Fruit fly (Drosophila melanogaster) whole organism, pupa: Measurements from ENCODE around the gene Gad1.

Experiments
- CG10348 ChIP-seq: fragments of 200-800 bp; sonication (Bioruptor generic); IDR thresholded peaks from 2 replicates; pipeline ENCODE4 v1.3.6; 2022; ENCODE audit warnings: missing biosample characterization, missing genetic modification characterization
- CG12605 ChIP-seq: fragments of 200-800 bp; sonication (Bioruptor generic); IDR thresholded peaks from 2 replicates; pipeline ENCODE4 v1.3.6; 2022; ENCODE audit warnings: missing biosample characterization, missing genetic modification characterization
- CG13204 ChIP-seq: fragments of 200-800 bp; sonication (Bioruptor generic); optimal IDR thresholded peaks from 2 replicates; lab custom pipeline; 2018; ENCODE audit warnings: missing biosample characterization, mild to moderate bottlenecking, missing genetic modification characterization, moderate library complexity
- CG14655 ChIP-seq: fragments of 200-800 bp; sonication (Bioruptor generic); optimal IDR thresholded peaks from 3 replicates; lab custom pipeline; 2017; ENCODE audit warnings: mild to moderate bottlenecking, missing biosample characterization, missing genetic modification reagents, missing genetic modification characterization
- CG15710 ChIP-seq: fragments of 200-800 bp; sonication (Bioruptor generic); optimal IDR thresholded peaks from 2 replicates; lab custom pipeline; 2018; ENCODE audit warnings: missing biosample characterization, mild to moderate bottlenecking, missing genetic modification characterization, moderate library complexity
- CG17806 ChIP-seq: fragments of 200-800 bp; sonication (Bioruptor generic); optimal IDR thresholded peaks from 2 replicates; lab custom pipeline; 2018; ENCODE audit warnings: missing biosample characterization, mild to moderate bottlenecking, missing genetic modification characterization, moderate library complexity
- CG32121 ChIP-seq: fragments of 200-800 bp; sonication (Bioruptor generic); IDR thresholded peaks from 2 replicates; pipeline ENCODE4 v1.3.6; 2022; ENCODE audit warnings: missing biosample characterization, missing genetic modification characterization
- CG34367 ChIP-seq: fragments of 200-800 bp; sonication (Bioruptor generic); optimal IDR thresholded peaks from 2 replicates; lab custom pipeline; 2018; ENCODE audit warnings: missing biosample characterization, mild to moderate bottlenecking, missing genetic modification characterization
- CG4496 ChIP-seq: fragments of 200-800 bp; sonication (Bioruptor generic); IDR thresholded peaks from 3 replicates; pipeline ENCODE4 v1.3.6; 2022; ENCODE audit warnings: missing biosample characterization, missing genetic modification characterization
- CG8159 ChIP-seq: fragments of 200-800 bp; sonication (Bioruptor generic); optimal IDR thresholded peaks from 3 replicates; lab custom pipeline; 2018; ENCODE audit warnings: missing biosample characterization, mild to moderate bottlenecking, missing genetic modification characterization, moderate library complexity
- CG8301 ChIP-seq: fragments of 200-800 bp; sonication (Bioruptor generic); optimal IDR thresholded peaks from 2 replicates; lab custom pipeline; 2018; ENCODE audit warnings: missing biosample characterization, mild to moderate bottlenecking, missing genetic modification characterization
- CG9948 ChIP-seq: fragments of 200-800 bp; sonication (Bioruptor generic); optimal IDR thresholded peaks from 2 replicates; lab custom pipeline; 2018; ENCODE audit warnings: missing biosample characterization, mild to moderate bottlenecking, missing genetic modification characterization, moderate library complexity
- D1 ChIP-seq: fragments of 200-800 bp; sonication (Bioruptor generic); optimal IDR thresholded peaks from 2 replicates; lab custom pipeline; 2018; ENCODE audit warnings: missing biosample characterization, mild to moderate bottlenecking, missing genetic modification characterization, moderate library complexity
- EcR ChIP-seq: fragments of 200-800 bp; sonication (Bioruptor generic); optimal IDR thresholded peaks from 3 replicates; lab custom pipeline; 2019; ENCODE audit warnings: missing biosample characterization, missing genetic modification characterization, mild to moderate bottlenecking, moderate library complexity, missing genetic modification reagents
- Ets98B ChIP-seq: fragments of 200-800 bp; sonication (Bioruptor generic); IDR thresholded peaks from 2 replicates; pipeline ENCODE4 v1.3.6; 2022; ENCODE audit warnings: missing biosample characterization, missing genetic modification characterization
- Pif1A ChIP-seq: fragments of 200-800 bp; sonication (Bioruptor generic); optimal IDR thresholded peaks from 3 replicates; lab custom pipeline; 2016; ENCODE audit warnings: missing biosample characterization, missing genetic modification characterization
- Pif1B ChIP-seq: fragments of 200-800 bp; sonication (Bioruptor generic); optimal IDR thresholded peaks from 3 replicates; lab custom pipeline; 2016; ENCODE audit warnings: missing biosample characterization, missing genetic modification characterization
- Snoo ChIP-seq: fragments of 200-800 bp; sonication (Bioruptor generic); optimal IDR thresholded peaks from 3 replicates; lab custom pipeline; 2017; ENCODE audit warnings: missing biosample characterization, mild to moderate bottlenecking, missing genetic modification characterization, inconsistent platforms
- fd96Ca ChIP-seq: fragments of 200-800 bp; sonication (Bioruptor generic); IDR thresholded peaks from 3 replicates; pipeline ENCODE4 v1.3.6; 2022; ENCODE audit warnings: missing biosample characterization, missing genetic modification characterization
- gl ChIP-seq: fragments of 200-800 bp; sonication (Bioruptor generic); optimal IDR thresholded peaks from 2 replicates; lab custom pipeline; 2018; ENCODE audit warnings: missing biosample characterization, mild to moderate bottlenecking, missing genetic modification characterization
- rn ChIP-seq: fragments of 200-800 bp; sonication (Bioruptor generic); IDR thresholded peaks from 2 replicates; pipeline ENCODE4 v1.3.6; 2022; ENCODE audit warnings: missing biosample characterization, missing genetic modification characterization

Gene Gad1

dm6 chr3L:4080278-4080677 is 8.3 kb downstream of the Gad1 start:
- TF ChIP-seq CG32121 (GFP tag; lab: Robert Waterston, UW) (no peak), D1 (tag; lab: Kevin White, UChicago) (no peak), EcR (no peak), Ets98B (GFP tag; lab: Robert Waterston, UW) (no peak), rn (no peak), CG14655 (no peak), CG15710 (tag; lab: Kevin White, UChicago) (no peak), Pif1A (GFP tag; lab: Kevin White, UChicago) (no peak), Snoo (tag; lab: Kevin White, UChicago) (no peak), CG12605 (GFP tag; lab: Robert Waterston, UW) (no peak), CG8159 (tag; lab: Kevin White, UChicago) (no peak), CG4496 (GFP tag; lab: Robert Waterston, UW) (no peak), CG9948 (no peak), Pif1B (no peak), CG13204 (GFP tag; lab: Kevin White, UChicago) (no peak), gl (no peak)

dm6 chr3L:4076907-4077306 is 11.6 kb downstream of the Gad1 start:
- no peak for TF ChIP-seq CG8159 (tag; lab: Kevin White, UChicago)
- TF ChIP-seq Ets98B (GFP tag; lab: Robert Waterston, UW), result no peak
- TF ChIP-seq CG10348 (GFP tag; lab: Robert Waterston, UW), result no peak
- no peak for TF ChIP-seq rn
- no peak for TF ChIP-seq CG13204 (GFP tag; lab: Kevin White, UChicago)
- no peak for TF ChIP-seq CG34367 (tag; lab: Kevin White, UChicago)
- TF ChIP-seq fd96Ca, result no peak
- no peak for TF ChIP-seq D1 (tag; lab: Kevin White, UChicago)
- no peak for TF ChIP-seq Snoo (tag; lab: Kevin White, UChicago)
- TF ChIP-seq EcR, result no peak
- no peak for TF ChIP-seq CG8301 (tag; lab: Kevin White, UChicago)
- TF ChIP-seq Pif1B, result no peak
- TF ChIP-seq CG9948, result no peak
- TF ChIP-seq CG17806 (tag; lab: Kevin White, UChicago), result no peak
- no peak for TF ChIP-seq gl
- TF ChIP-seq CG4496 (GFP tag; lab: Robert Waterston, UW), result no peak
- no peak for TF ChIP-seq CG14655
- TF ChIP-seq CG12605 (GFP tag; lab: Robert Waterston, UW), result no peak
- no peak for TF ChIP-seq CG32121 (GFP tag; lab: Robert Waterston, UW)
- TF ChIP-seq CG15710 (tag; lab: Kevin White, UChicago), result no peak

dm6 chr3L:4073755-4074154 is 14.8 kb downstream of the Gad1 start, which contains the start of gene Faa:
Faa (minus strand) TSS chr3L:4073954.
- TF ChIP-seq CG15710 (tag; lab: Kevin White, UChicago) (no peak), fd96Ca (no peak), Ets98B (GFP tag; lab: Robert Waterston, UW) (no peak), rn (no peak), CG32121 (GFP tag; lab: Robert Waterston, UW) (no peak), CG4496 (GFP tag; lab: Robert Waterston, UW) (no peak; the same call in 2 of the 3 replicates)
- TF ChIP-seq, all 21 proteins: peak for 0

dm6 chr3L:4072717-4073116 is 15.8 kb downstream of the Gad1 start:
- no peak for TF ChIP-seq gl
- TF ChIP-seq CG32121 (GFP tag; lab: Robert Waterston, UW), result no peak
- TF ChIP-seq CG8159 (tag; lab: Kevin White, UChicago), result no peak
- no peak for TF ChIP-seq CG13204 (GFP tag; lab: Kevin White, UChicago)
- TF ChIP-seq Pif1B, result no peak
- TF ChIP-seq CG10348 (GFP tag; lab: Robert Waterston, UW), result no peak
- no peak for TF ChIP-seq CG15710 (tag; lab: Kevin White, UChicago)
- TF ChIP-seq rn, result no peak
- no peak for TF ChIP-seq Ets98B (GFP tag; lab: Robert Waterston, UW)
- no peak for TF ChIP-seq D1 (tag; lab: Kevin White, UChicago)
- TF ChIP-seq CG8301 (tag; lab: Kevin White, UChicago), result no peak
- TF ChIP-seq CG14655, result no peak
- TF ChIP-seq Pif1A (GFP tag; lab: Kevin White, UChicago), result no peak
- TF ChIP-seq CG34367 (tag; lab: Kevin White, UChicago), result no peak
- no peak for TF ChIP-seq CG17806 (tag; lab: Kevin White, UChicago)
- no peak for TF ChIP-seq CG4496 (GFP tag; lab: Robert Waterston, UW)
- no peak for TF ChIP-seq CG12605 (GFP tag; lab: Robert Waterston, UW)
- TF ChIP-seq, all 21 proteins: peak for 0

DNA sequence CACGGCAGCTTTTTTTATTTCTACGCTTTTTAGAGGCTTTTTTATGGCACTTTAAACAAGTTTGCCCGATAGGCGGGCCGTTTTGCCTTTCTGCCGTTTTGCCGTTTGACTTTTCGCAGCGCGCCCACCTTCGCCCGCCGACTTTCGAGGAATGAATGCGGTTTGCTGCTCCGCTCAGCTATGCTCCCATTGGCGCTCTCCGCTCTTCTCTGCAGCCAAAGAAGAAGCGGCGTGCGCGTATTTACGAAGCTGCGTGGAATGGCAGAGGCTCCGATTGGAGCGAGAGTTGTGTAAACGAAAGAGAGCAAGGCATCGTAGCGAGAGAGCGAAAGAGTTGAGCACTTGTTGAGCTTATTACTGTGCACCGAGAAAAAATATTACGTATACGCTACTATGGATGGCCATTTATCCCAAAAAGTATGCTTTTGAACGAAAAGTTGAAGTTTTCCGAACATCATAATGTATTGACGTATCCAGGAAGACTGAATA is 16.9 kb downstream of the Gad1 start, which contains the start of gene wit:
wit (minus strand) TSS at position 157 of the 489 bp plus-strand sequence.
- peak; percentile 61 for TF ChIP-seq CG13204 (GFP tag; lab: Kevin White, UChicago)
- peak; percentile 86 for TF ChIP-seq Pif1B
- no peak for TF ChIP-seq CG8159 (tag; lab: Kevin White, UChicago)
- peak; percentile 73 for TF ChIP-seq CG32121 (GFP tag; lab: Robert Waterston, UW)
- no peak; the same call in none of the 3 replicates for TF ChIP-seq CG4496 (GFP tag; lab: Robert Waterston, UW)
- peak; percentile 67; the same call in 2 of the 3 replicates for TF ChIP-seq fd96Ca
- peak; percentile 12 for TF ChIP-seq CG17806 (tag; lab: Kevin White, UChicago)
- TF ChIP-seq gl, result peak; percentile 11
- TF ChIP-seq CG10348 (GFP tag; lab: Robert Waterston, UW), result no peak
- peak; percentile 23 for TF ChIP-seq CG34367 (tag; lab: Kevin White, UChicago)
- peak; percentile 36 for TF ChIP-seq Snoo (tag; lab: Kevin White, UChicago)
- no peak for TF ChIP-seq CG9948
- peak; percentile 97 for TF ChIP-seq CG12605 (GFP tag; lab: Robert Waterston, UW)
- TF ChIP-seq Ets98B (GFP tag; lab: Robert Waterston, UW), result peak; percentile 80; the same call in 1 of the 2 replicates
- peak; percentile 75 for TF ChIP-seq Pif1A (GFP tag; lab: Kevin White, UChicago)
- TF ChIP-seq, all 21 proteins: peak for 11
